Worm (Caenorhabditis elegans) whole organism, L4 larva: ENCODE results near the gene fipr-1.

Source experiments
- nhr-237 ChIP-seq: sonication (generic microtip); optimal IDR thresholded peaks from 2 replicates; lab custom pipeline; 2017; ENCODE audit warnings: missing biosample characterization, missing genetic modification characterization
- nhr-77 ChIP-seq: fragments of 150-350 bp; optimal IDR thresholded peaks from 2 replicates; lab custom pipeline; 2014; ENCODE audit warnings: missing biosample characterization, missing genetic modification characterization

ce11 chrV:12400677-12401236, 39.2 kb upstream of the fipr-1 start, which contains the start of the genes K01D12.20 and miga-1:
- TF ChIP-seq nhr-237 (tag; lab: Kevin White, UChicago) = no peak
- no peak for TF ChIP-seq nhr-77 (tag; lab: Kevin White, UChicago)
